Worm (Caenorhabditis elegans) whole organism, young adult: ENCODE data around the gene R02D1.2.
A peak's percentile ranks its signal among the peaks of the same experiment; 100 is the strongest.

Experiments used
- B0336.3 ChIP-seq: fragments of 200-800 bp; sonication (Bioruptor generic); IDR thresholded peaks from 2 replicates; pipeline ENCODE4 v1.3.6; 2022; ENCODE audit warnings: missing genetic modification characterization, missing compliant biosample characterization
- C06A6.2 ChIP-seq: fragments of 200-800 bp; sonication (Bioruptor generic); conservative IDR thresholded peaks from 2 replicates; pipeline ENCODE4 v1.3.6; 2022; ENCODE audit warnings: missing genetic modification characterization, missing compliant biosample characterization
- C17E4.6 ChIP-seq: fragments of 200-800 bp; sonication (Bioruptor generic); IDR thresholded peaks from 2 replicates; pipeline ENCODE4 v1.3.6; 2022; ENCODE audit warnings: missing genetic modification reagents, missing genetic modification characterization, missing compliant biosample characterization
- D2030.7 ChIP-seq: fragments of 200-800 bp; sonication (Bioruptor generic); IDR thresholded peaks from 2 replicates; pipeline ENCODE4 v1.3.6; 2022; ENCODE audit warnings: missing genetic modification reagents, missing genetic modification characterization, missing compliant biosample characterization
- F33H1.4 ChIP-seq: fragments of 200-800 bp; sonication (Bioruptor generic); IDR thresholded peaks from 2 replicates; pipeline ENCODE4 v1.3.6; 2022; ENCODE audit warnings: missing genetic modification reagents, missing genetic modification characterization, missing compliant biosample characterization
- F39B2.1 ChIP-seq: fragments of 200-800 bp; sonication (Bioruptor generic); IDR thresholded peaks from 2 replicates; pipeline ENCODE4 v1.3.6; 2022; ENCODE audit warnings: missing genetic modification reagents, missing genetic modification characterization, missing compliant biosample characterization
- F49E8.2 ChIP-seq: sonication (generic microtip); optimal IDR thresholded peaks from 3 replicates; lab custom pipeline; 2017; ENCODE audit warnings: missing genetic modification characterization, mild to moderate bottlenecking, missing compliant biosample characterization, antibody characterized with exemption, moderate library complexity; ENCODE audit not compliant: insufficient read depth
- F55B11.4 ChIP-seq: sonication (generic microtip); optimal IDR thresholded peaks from 2 replicates; lab custom pipeline; 2016; ENCODE audit warnings: missing compliant biosample characterization, missing genetic modification characterization, borderline replicate concordance; ENCODE audit not compliant: insufficient read depth
- T26A5.8 ChIP-seq: sonication (generic microtip); optimal IDR thresholded peaks from 2 replicates; lab custom pipeline; 2016; ENCODE audit warnings: missing genetic modification characterization, missing compliant biosample characterization
- Y56A3A.18 ChIP-seq: fragments of 200-800 bp; sonication (Bioruptor generic); IDR thresholded peaks from 2 replicates; pipeline ENCODE4 v1.3.6; 2022; ENCODE audit warnings: missing genetic modification reagents, missing genetic modification characterization, missing compliant biosample characterization
- Y67H2A.10 ChIP-seq: fragments of 200-800 bp; sonication (Bioruptor generic); conservative IDR thresholded peaks from 2 replicates; pipeline ENCODE4 v1.3.6; 2022; ENCODE audit warnings: missing genetic modification reagents, missing genetic modification characterization, missing compliant biosample characterization
- attf-5 ChIP-seq: fragments of 200-800 bp; sonication (Bioruptor generic); optimal IDR thresholded peaks from 2 replicates; lab custom pipeline; 2018; ENCODE audit warnings: mild to moderate bottlenecking, missing genetic modification characterization, missing compliant biosample characterization
- bed-2 ChIP-seq: fragments of 200-800 bp; sonication (Bioruptor generic); IDR thresholded peaks from 2 replicates; pipeline ENCODE4 v1.3.6; 2022; ENCODE audit warnings: missing genetic modification reagents, missing genetic modification characterization, missing compliant biosample characterization
- cebp-2 ChIP-seq: fragments of 200-800 bp; sonication (Bioruptor generic); IDR thresholded peaks from 2 replicates; pipeline ENCODE4 v1.3.6; 2022; ENCODE audit warnings: missing genetic modification characterization, missing compliant biosample characterization
- ceh-27 ChIP-seq: fragments of 200-800 bp; sonication (Bioruptor generic); optimal IDR thresholded peaks from 2 replicates; lab custom pipeline; 2018; ENCODE audit warnings: mild to moderate bottlenecking, missing genetic modification characterization, moderate library complexity, missing compliant biosample characterization
- ceh-40 ChIP-seq: fragments of 200-800 bp; sonication (Bioruptor generic); IDR thresholded peaks from 2 replicates; pipeline ENCODE4 v1.3.6; 2022; ENCODE audit warnings: missing genetic modification characterization, missing compliant biosample characterization
- chd-7 ChIP-seq: sonication (generic microtip); optimal IDR thresholded peaks from 2 replicates; lab custom pipeline; 2016; ENCODE audit warnings: mild to moderate bottlenecking, missing genetic modification characterization, moderate library complexity, missing compliant biosample characterization
- die-1 ChIP-seq: sonication (generic microtip); optimal IDR thresholded peaks from 2 replicates; lab custom pipeline; 2016; ENCODE audit warnings: missing genotype, mild to moderate bottlenecking, missing genetic modification characterization, missing compliant biosample characterization
- efl-1 ChIP-seq: fragments of 150-350 bp; optimal IDR thresholded peaks from 2 replicates; lab custom pipeline; 2014; ENCODE audit warnings: missing biosample characterization, missing genetic modification reagents, missing genetic modification characterization
- ekl-4 ChIP-seq: fragments of 200-800 bp; sonication (Bioruptor generic); IDR thresholded peaks from 2 replicates; pipeline ENCODE4 v1.3.6; 2022; ENCODE audit warnings: missing genetic modification reagents, missing genetic modification characterization, missing compliant biosample characterization
- gei-17 ChIP-seq: fragments of 200-800 bp; sonication (Bioruptor generic); optimal IDR thresholded peaks from 2 replicates; lab custom pipeline; 2018; ENCODE audit warnings: mild to moderate bottlenecking, missing genetic modification characterization, missing compliant biosample characterization
- hlh-12 ChIP-seq: sonication (generic microtip); optimal IDR thresholded peaks from 2 replicates; lab custom pipeline; 2016; ENCODE audit warnings: missing genetic modification characterization, missing compliant biosample characterization
- hmg-1.2 ChIP-seq: fragments of 200-800 bp; sonication (Bioruptor generic); IDR thresholded peaks from 2 replicates; pipeline ENCODE4 v1.3.6; 2022; ENCODE audit warnings: missing genetic modification reagents, missing genetic modification characterization, missing compliant biosample characterization
- hrde-1 ChIP-seq: sonication (generic microtip); optimal IDR thresholded peaks from 2 replicates; lab custom pipeline; 2016; ENCODE audit warnings: missing genetic modification characterization, mild to moderate bottlenecking, missing compliant biosample characterization, moderate library complexity, missing genotype, missing genetic modification reagents, borderline replicate concordance
- lin-35 ChIP-seq, 3 experiments: fragments of 150-350 bp in 2 of 3; sonication (generic microtip) in 1 of 3; optimal IDR thresholded peaks; 2 replicates each; lab custom pipeline; 2014 to 2018; ENCODE audit warnings: missing biosample characterization in 3 of 3, missing genetic modification characterization in 3 of 3, missing genetic modification reagents in 3 of 3
- lin-40 ChIP-seq: sonication (generic microtip); optimal IDR thresholded peaks from 2 replicates; lab custom pipeline; 2016; ENCODE audit warnings: missing genetic modification characterization, mild to moderate bottlenecking, missing compliant biosample characterization, missing genotype, missing genetic modification reagents
- lin-54 ChIP-seq: fragments of 200-800 bp; sonication (Bioruptor generic); optimal IDR thresholded peaks from 2 replicates; lab custom pipeline; 2018; ENCODE audit warnings: mild to moderate bottlenecking, missing genetic modification characterization, missing compliant biosample characterization
- lir-1 ChIP-seq: fragments of 200-800 bp; sonication (Bioruptor generic); conservative IDR thresholded peaks from 2 replicates; pipeline ENCODE4 v1.3.6; 2022; ENCODE audit warnings: missing genetic modification reagents, missing genetic modification characterization, missing compliant biosample characterization
- lsl-1 ChIP-seq: fragments of 200-800 bp; sonication (Bioruptor generic); optimal IDR thresholded peaks from 2 replicates; lab custom pipeline; 2018; ENCODE audit warnings: mild to moderate bottlenecking, missing genetic modification characterization, moderate library complexity, missing compliant biosample characterization
- madf-6 ChIP-seq: fragments of 200-800 bp; sonication (Bioruptor generic); IDR thresholded peaks from 2 replicates; pipeline ENCODE4 v1.3.6; 2022; ENCODE audit warnings: missing genetic modification reagents, missing genetic modification characterization, missing compliant biosample characterization
- madf-8 ChIP-seq: fragments of 200-800 bp; sonication (Bioruptor generic); conservative IDR thresholded peaks from 2 replicates; pipeline ENCODE4 v1.3.6; 2022; ENCODE audit warnings: missing genetic modification reagents, missing genetic modification characterization, missing compliant biosample characterization
- mcd-1 ChIP-seq: fragments of 200-800 bp; sonication (Bioruptor generic); IDR thresholded peaks from 2 replicates; pipeline ENCODE4 v1.3.6; 2022; ENCODE audit warnings: missing genetic modification reagents, missing genetic modification characterization, missing compliant biosample characterization
- mxl-1 ChIP-seq: sonication (generic microtip); optimal IDR thresholded peaks from 2 replicates; lab custom pipeline; 2016; ENCODE audit warnings: missing genetic modification characterization, missing compliant biosample characterization
- nfya-1 ChIP-seq: sonication (generic microtip); optimal IDR thresholded peaks from 2 replicates; lab custom pipeline; 2017; ENCODE audit warnings: antibody characterized with exemption, missing compliant biosample characterization, missing genetic modification characterization, borderline replicate concordance; ENCODE audit not compliant: insufficient read depth
- pha-4 ChIP-seq: fragments of 150-350 bp; sonication (generic microtip); optimal IDR thresholded peaks from 2 replicates; lab custom pipeline; 2014; ENCODE audit warnings: missing biosample characterization, missing genetic modification reagents, missing genetic modification characterization
- rpc-1 ChIP-seq, 2 experiments: fragments of 150-350 bp in 1 of 2; sonication (generic microtip) in 1 of 2; optimal IDR thresholded peaks; 2 replicates each; lab custom pipeline; 2014 to 2018; ENCODE audit warnings: missing biosample characterization in 1 of 2, missing genetic modification characterization in 1 of 2, missing genetic modification reagents in 1 of 2, missing genotype in 1 of 2
- sdz-38 ChIP-seq: sonication (generic microtip); optimal IDR thresholded peaks from 2 replicates; lab custom pipeline; 2016; ENCODE audit warnings: missing genotype, missing genetic modification characterization, missing compliant biosample characterization
- snpc-1.1 ChIP-seq: sonication (generic microtip); optimal IDR thresholded peaks from 2 replicates; lab custom pipeline; 2017; ENCODE audit warnings: missing genetic modification characterization, mild to moderate bottlenecking, missing compliant biosample characterization, antibody characterized with exemption, moderate library complexity, missing genotype, missing genetic modification reagents; ENCODE audit not compliant: insufficient read depth
- snpc-3.4 ChIP-seq: sonication (generic microtip); optimal IDR thresholded peaks from 2 replicates; lab custom pipeline; 2017; ENCODE audit warnings: missing genetic modification characterization, mild to moderate bottlenecking, missing compliant biosample characterization, antibody characterized with exemption, moderate library complexity, missing genotype, missing genetic modification reagents
- snpc-4 ChIP-seq, 5 experiments: fragments of 150-350 bp in 1 of 5; sonication (generic microtip) in 4 of 5; optimal IDR thresholded peaks; 2 replicates each; lab custom pipeline; 2014 to 2018; ENCODE audit warnings: missing genetic modification characterization in 5 of 5, missing biosample characterization in 3 of 5, antibody characterized with exemption in 2 of 5, mild to moderate bottlenecking in 2 of 5, missing compliant biosample characterization in 2 of 5, missing genotype in 2 of 5, moderate library complexity in 2 of 5, missing genetic modification reagents in 1 of 5
- somi-1 ChIP-seq: fragments of 200-800 bp; sonication (Bioruptor generic); optimal IDR thresholded peaks from 2 replicates; lab custom pipeline; 2018; ENCODE audit warnings: mild to moderate bottlenecking, missing genetic modification characterization, missing compliant biosample characterization
- tbp1 ChIP-seq: fragments of 200-800 bp; sonication (Bioruptor generic); optimal IDR thresholded peaks from 2 replicates; lab custom pipeline; 2018; ENCODE audit warnings: mild to moderate bottlenecking, missing genetic modification characterization, missing compliant biosample characterization
- tbx-9 ChIP-seq: sonication (generic microtip); optimal IDR thresholded peaks from 2 replicates; lab custom pipeline; 2016; ENCODE audit warnings: borderline replicate concordance, missing genetic modification characterization, inconsistent platforms, missing compliant biosample characterization
- unc-62 ChIP-seq: fragments of 150-350 bp; optimal IDR thresholded peaks from 2 replicates; lab custom pipeline; 2014; ENCODE audit warnings: missing biosample characterization, missing genetic modification reagents, missing genetic modification characterization
- xnd-1 ChIP-seq: sonication (generic microtip); optimal IDR thresholded peaks from 2 replicates; lab custom pipeline; 2016; ENCODE audit warnings: missing genotype, missing genetic modification reagents, missing genetic modification characterization, missing compliant biosample characterization
- ztf-3 ChIP-seq: fragments of 200-800 bp; sonication (Bioruptor generic); optimal IDR thresholded peaks from 2 replicates; lab custom pipeline; 2018; ENCODE audit warnings: mild to moderate bottlenecking, missing genetic modification characterization, missing compliant biosample characterization

Gene R02D1.2

DNA sequence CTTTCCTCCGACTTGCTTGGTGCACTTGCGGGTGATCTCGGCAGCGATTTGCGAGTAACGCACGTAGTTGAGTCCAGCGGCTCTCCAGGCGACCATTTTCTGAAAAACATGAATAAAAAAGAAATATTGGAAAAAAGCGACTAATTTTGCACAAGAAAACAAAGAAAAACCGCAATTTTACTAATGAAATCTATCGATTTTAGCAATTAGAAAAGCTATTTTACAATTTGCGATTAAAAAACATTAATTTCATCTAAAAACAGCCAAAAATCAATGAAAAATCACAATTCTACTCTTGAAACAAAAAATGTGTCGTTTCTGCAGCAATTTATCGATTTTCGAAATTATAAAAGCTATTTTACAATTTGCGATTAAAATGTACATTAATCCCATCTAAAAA is 23.7 kb upstream of the R02D1.2 start, which contains the start of gene hpo-18:
hpo-18 (minus strand) TSS at position 101 of the 400 bp plus-strand sequence.
- TF ChIP-seq lin-35 (GFP tag; optimal IDR thresholded peaks at IDR 0.05; lab: Kevin White, UChicago) (no peak), T26A5.8 (tag; lab: Kevin White, UChicago) (no peak), F49E8.2 (tag; lab: Kevin White, UChicago) (no peak), lin-40 (tag; lab: Kevin White, UChicago) (no peak), nfya-1 (no peak)
- TF ChIP-seq, all 124 proteins: peak for 0

DNA sequence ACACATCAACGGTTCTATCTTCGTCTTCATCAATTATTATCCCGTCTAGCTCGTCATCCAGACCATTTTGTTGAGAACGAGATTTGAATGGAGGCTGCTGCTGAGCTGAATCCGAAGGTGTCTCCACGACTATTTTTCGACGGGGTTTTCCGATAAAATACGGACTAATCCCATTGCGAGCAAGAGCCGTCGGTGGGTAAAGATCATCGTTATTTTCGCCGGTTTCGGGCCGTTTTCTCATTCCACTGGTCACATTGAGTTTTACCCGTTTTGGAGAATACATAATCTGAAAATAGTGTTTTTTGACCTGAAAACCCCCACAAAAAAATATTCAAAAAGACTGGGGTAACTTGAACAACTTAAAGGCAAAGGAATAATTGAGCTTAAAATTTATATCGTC is 23.1 kb upstream of the R02D1.2 start, which contains the start of gene figl-1:
figl-1 (minus strand) TSS at position 286 of the 400 bp plus-strand sequence.
- TF ChIP-seq unc-62 (GFP tag; lab: Kevin White, UChicago) (no peak), mcd-1 (GFP tag; lab: Robert Waterston, UW) (peak; percentile 40; the same call in 1 of the 2 replicates), hmg-1.2 (GFP tag; lab: Robert Waterston, UW) (no peak), somi-1 (GFP tag; lab: Kevin White, UChicago) (no peak), gei-17 (GFP tag; lab: Kevin White, UChicago) (no peak), snpc-3.4 (tag; lab: Kevin White, UChicago) (no peak), snpc-4 (GFP tag; optimal IDR thresholded peaks at IDR 0.05; lab: Kevin White, UChicago) (no peak), snpc-4 (tag; optimal IDR thresholded peaks at IDR 0.05; lab: Kevin White, UChicago) (no peak), pha-4 (tag; lab: Kevin White, UChicago) (no peak), D2030.7 (GFP tag; lab: Robert Waterston, UW) (no peak), lir-1 (GFP tag; lab: Robert Waterston, UW) (no peak), mxl-1 (tag; lab: Kevin White, UChicago) (no peak), ztf-3 (GFP tag; lab: Kevin White, UChicago) (no peak), tbx-9 (tag; lab: Kevin White, UChicago) (no peak), lin-54 (GFP tag; lab: Kevin White, UChicago) (peak; percentile 32), madf-6 (GFP tag; lab: Robert Waterston, UW) (peak; percentile 47), rpc-1 (optimal IDR thresholded peaks at IDR 0.05; lab: Kevin White, UChicago) (no peak), rpc-1 (tag; optimal IDR thresholded peaks at IDR 0.05; lab: Kevin White, UChicago) (no peak), snpc-1.1 (tag; lab: Kevin White, UChicago) (no peak), sdz-38 (tag; lab: Kevin White, UChicago) (no peak), xnd-1 (tag; lab: Kevin White, UChicago) (no peak), F39B2.1 (GFP tag; lab: Robert Waterston, UW) (no peak), F55B11.4 (tag; lab: Kevin White, UChicago) (no peak), B0336.3 (no peak; the same call in 1 of the 2 replicates), efl-1 (GFP tag; lab: Kevin White, UChicago) (no peak), chd-7 (tag; lab: Kevin White, UChicago) (no peak), attf-5 (GFP tag; lab: Kevin White, UChicago) (no peak), die-1 (tag; lab: Kevin White, UChicago) (no peak), T26A5.8 (tag; lab: Kevin White, UChicago) (no peak), bed-2 (GFP tag; lab: Robert Waterston, UW) (no peak), F33H1.4 (GFP tag; lab: Robert Waterston, UW) (peak; percentile 25; the same call in 1 of the 2 replicates), madf-8 (no peak), Y67H2A.10 (GFP tag; lab: Robert Waterston, UW) (no peak), C17E4.6 (GFP tag; lab: Robert Waterston, UW) (no peak), lsl-1 (no peak), ceh-40 (no peak), hlh-12 (tag; lab: Kevin White, UChicago) (no peak), ekl-4 (GFP tag; lab: Robert Waterston, UW) (no peak), hrde-1 (tag; lab: Kevin White, UChicago) (no peak), tbp1 (no peak), ceh-27 (GFP tag; lab: Kevin White, UChicago) (no peak), Y56A3A.18 (GFP tag; lab: Robert Waterston, UW) (no peak), cebp-2 (no peak), C06A6.2 (no peak)
